Worm (Caenorhabditis elegans) whole organism, L4/young adult: ENCODE measurements around the gene C03B1.17.

ENCODE experiments used
- W03F9.2 ChIP-seq: fragments of 150-350 bp; optimal IDR thresholded peaks from 2 replicates; lab custom pipeline; 2014; ENCODE audit warnings: missing biosample characterization, missing genetic modification characterization
- him-1 ChIP-seq: sonication (generic microtip); optimal IDR thresholded peaks from 2 replicates; lab custom pipeline; 2016; ENCODE audit warnings: missing genotype, missing genetic modification reagents, missing genetic modification characterization, missing compliant biosample characterization

DNA sequence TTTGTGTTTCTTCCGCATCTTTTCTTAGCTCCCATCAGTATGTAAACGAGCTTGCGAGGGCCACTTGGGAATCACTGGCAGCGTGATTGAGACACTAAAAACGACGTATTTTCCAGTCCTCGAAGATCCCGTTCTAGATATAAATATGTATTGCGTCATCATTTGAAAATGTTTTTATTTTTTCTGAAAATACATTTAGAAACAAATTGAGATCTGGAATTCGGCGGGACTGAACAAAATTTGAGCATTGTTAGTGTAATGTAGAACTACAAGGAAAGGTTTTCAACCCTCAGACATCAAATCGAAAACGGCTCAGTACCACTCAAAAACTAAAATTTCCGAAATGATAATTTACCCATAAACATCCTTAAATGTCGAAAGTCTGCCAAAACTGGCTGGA is 40.1 kb downstream of the C03B1.17 start:
- no peak for TF ChIP-seq him-1
- no peak for TF ChIP-seq W03F9.2 (tag; lab: Kevin White, UChicago)
